Worm (Caenorhabditis elegans) whole organism, young adult: Measurements from ENCODE around the gene lgc-15.

ENCODE experiments used
- F52B5.7 ChIP-seq: sonication (generic microtip); optimal IDR thresholded peaks from 2 replicates; lab custom pipeline; 2016; ENCODE audit warnings: mild to moderate bottlenecking, missing genetic modification characterization, missing compliant biosample characterization
- cebp-1 ChIP-seq, 2 experiments: fragments of 200-800 bp in 1 of 2; sonication (Bioruptor generic) in 1 of 2; sonication (generic microtip) in 1 of 2; IDR thresholded peaks in 1 of 2; optimal IDR thresholded peaks in 1 of 2; 2 replicates each; pipeline versions ENCODE4 v1.3.6 to Lab custom; 2017 to 2022; ENCODE audit warnings: missing compliant biosample characterization in 2 of 2, missing genetic modification characterization in 2 of 2, mild to moderate bottlenecking in 1 of 2, missing genetic modification reagents in 1 of 2, moderate library complexity in 1 of 2
- ceh-79 ChIP-seq: sonication (generic microtip); optimal IDR thresholded peaks from 2 replicates; lab custom pipeline; 2017; ENCODE audit warnings: mild to moderate bottlenecking, missing genetic modification characterization, missing compliant biosample characterization
- ets-4 ChIP-seq: fragments of 200-800 bp; sonication (Bioruptor generic); optimal IDR thresholded peaks from 2 replicates; lab custom pipeline; 2018; ENCODE audit warnings: mild to moderate bottlenecking, missing genetic modification characterization, missing compliant biosample characterization
- him-1 ChIP-seq: sonication (generic microtip); optimal IDR thresholded peaks from 2 replicates; lab custom pipeline; 2016; ENCODE audit warnings: missing genotype, missing genetic modification reagents, missing genetic modification characterization, missing compliant biosample characterization
- xnd-1 ChIP-seq: sonication (generic microtip); optimal IDR thresholded peaks from 2 replicates; lab custom pipeline; 2016; ENCODE audit warnings: missing genotype, missing genetic modification reagents, missing genetic modification characterization, missing compliant biosample characterization

DNA sequence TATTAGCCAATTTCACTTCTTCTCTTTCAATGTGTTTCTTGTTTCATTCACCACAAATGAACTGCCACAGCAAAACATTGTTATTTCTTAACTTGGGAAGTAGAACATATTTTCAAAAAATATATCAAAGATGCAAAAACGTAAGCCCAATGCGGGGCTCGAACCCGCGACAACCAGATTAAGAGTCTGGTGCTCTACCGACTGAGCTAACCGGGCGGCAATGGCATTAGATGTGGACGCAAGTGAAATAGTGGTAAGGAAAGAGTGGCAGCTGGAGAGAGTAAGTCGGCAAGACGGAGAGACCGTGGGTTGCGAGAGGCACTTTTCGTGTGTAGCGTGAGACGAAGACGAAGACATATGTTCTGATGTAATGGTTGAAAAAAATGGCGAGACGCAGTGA, 8.1 kb upstream of the lgc-15 start:
- peak; percentile 76 for TF ChIP-seq ceh-79 (tag; lab: Kevin White, UChicago)
- peak; percentile 59 for TF ChIP-seq ets-4 (GFP tag; lab: Kevin White, UChicago)
- TF ChIP-seq F52B5.7 = peak; percentile 87
- TF ChIP-seq cebp-1 (GFP tag; IDR thresholded peaks at IDR 0.05; lab: Robert Waterston, UW) = peak; percentile 40; the same call in 1 of the 2 replicates
- no peak for TF ChIP-seq cebp-1 (tag; optimal IDR thresholded peaks at IDR 0.05; lab: Kevin White, UChicago)
- no peak for TF ChIP-seq xnd-1 (tag; lab: Kevin White, UChicago)
- TF ChIP-seq him-1 (tag; lab: Kevin White, UChicago) = peak; percentile 97
